Worm (Caenorhabditis elegans) whole organism, early embryonic: ENCODE data around the gene cytb-5.1.

Experiments used
- B0310.2 ChIP-seq: sonication (generic microtip); optimal IDR thresholded peaks from 2 replicates; lab custom pipeline; 2016; ENCODE audit warnings: mild to moderate bottlenecking, missing genetic modification characterization, missing compliant biosample characterization
- F13C5.2 ChIP-seq: sonication (generic microtip); optimal IDR thresholded peaks from 2 replicates; lab custom pipeline; 2017; ENCODE audit warnings: mild to moderate bottlenecking, missing genetic modification characterization, inconsistent platforms, missing compliant biosample characterization
- aly-1 ChIP-seq: sonication (generic microtip); optimal IDR thresholded peaks from 2 replicates; lab custom pipeline; 2016; ENCODE audit warnings: missing genetic modification characterization, missing compliant biosample characterization
- ama-1 ChIP-seq: fragments of 150-350 bp; optimal IDR thresholded peaks from 2 replicates; lab custom pipeline; 2014
- ceh-13 ChIP-seq: fragments of 200-800 bp; sonication (Bioruptor generic); optimal IDR thresholded peaks from 2 replicates; lab custom pipeline; 2018; ENCODE audit warnings: mild to moderate bottlenecking, missing genetic modification characterization, missing compliant biosample characterization
- ceh-36 ChIP-seq: sonication (generic microtip); optimal IDR thresholded peaks from 2 replicates; lab custom pipeline; 2016; ENCODE audit warnings: missing genetic modification characterization, inconsistent platforms, missing compliant biosample characterization
- ets-7 ChIP-seq: sonication (generic microtip); optimal IDR thresholded peaks from 2 replicates; lab custom pipeline; 2016; ENCODE audit warnings: missing genotype, missing genetic modification characterization, missing compliant biosample characterization
- flt-1 ChIP-seq: fragments of 200-800 bp; sonication (Bioruptor generic); IDR thresholded peaks from 2 replicates; pipeline ENCODE4 v1.3.6; 2022; ENCODE audit warnings: missing genetic modification characterization, missing compliant biosample characterization
- hmbx-1 ChIP-seq: sonication (generic microtip); optimal IDR thresholded peaks from 2 replicates; lab custom pipeline; 2016; ENCODE audit warnings: mild to moderate bottlenecking, missing genetic modification characterization, missing compliant biosample characterization
- hmg-4 ChIP-seq: fragments of 200-800 bp; sonication (Bioruptor generic); optimal IDR thresholded peaks from 2 replicates; lab custom pipeline; 2018; ENCODE audit warnings: mild to moderate bottlenecking, missing genetic modification characterization, missing compliant biosample characterization
- hnd-1 ChIP-seq: sonication (generic microtip); optimal IDR thresholded peaks from 2 replicates; lab custom pipeline; 2016; ENCODE audit warnings: missing genetic modification characterization, missing compliant biosample characterization
- pes-1 ChIP-seq: fragments of 200-800 bp; sonication (Bioruptor generic); IDR thresholded peaks from 2 replicates; pipeline ENCODE4 v1.3.6; 2022; ENCODE audit warnings: missing genetic modification reagents, missing genetic modification characterization, missing compliant biosample characterization
- scrt-1 ChIP-seq: fragments of 200-800 bp; sonication (Bioruptor generic); IDR thresholded peaks from 2 replicates; pipeline ENCODE4 v1.3.6; 2022; ENCODE audit warnings: missing genetic modification characterization, missing compliant biosample characterization
- sea-1 ChIP-seq: fragments of 200-800 bp; sonication (Bioruptor generic); conservative IDR thresholded peaks from 2 replicates; pipeline ENCODE4 v1.3.6; 2022; ENCODE audit warnings: missing genetic modification characterization, missing compliant biosample characterization
- tbx-11 ChIP-seq: fragments of 200-800 bp; sonication (Bioruptor generic); IDR thresholded peaks from 2 replicates; pipeline ENCODE4 v1.3.6; 2022; ENCODE audit warnings: missing genetic modification characterization, missing compliant biosample characterization
- tbx-37 ChIP-seq: fragments of 200-800 bp; sonication (Bioruptor generic); conservative IDR thresholded peaks from 2 replicates; pipeline ENCODE4 v1.3.6; 2022; ENCODE audit warnings: missing genetic modification reagents, missing genetic modification characterization, missing compliant biosample characterization
- tra-4 ChIP-seq: sonication (generic microtip); optimal IDR thresholded peaks from 2 replicates; lab custom pipeline; 2017; ENCODE audit warnings: missing genetic modification characterization, missing compliant biosample characterization

Gene cytb-5.1

ce11 chrX:14008130-14008529, 6.4 kb downstream of the cytb-5.1 start:
- TF ChIP-seq hnd-1 (tag; lab: Kevin White, UChicago) (no peak), tbx-11 (GFP tag; lab: Robert Waterston, UW) (no peak), sea-1 (GFP tag; lab: Robert Waterston, UW) (no peak), F13C5.2 (no peak), scrt-1 (GFP tag; lab: Robert Waterston, UW) (no peak), ama-1 (no peak), B0310.2 (tag; lab: Kevin White, UChicago) (no peak), pes-1 (GFP tag; lab: Robert Waterston, UW) (no peak), ceh-36 (no peak), tra-4 (tag; lab: Kevin White, UChicago) (no peak), hmg-4 (no peak), hmbx-1 (tag; lab: Kevin White, UChicago) (no peak), ets-7 (tag; lab: Kevin White, UChicago) (no peak), ceh-13 (GFP tag; lab: Kevin White, UChicago) (no peak), tbx-37 (GFP tag; lab: Robert Waterston, UW) (no peak), aly-1 (tag; lab: Kevin White, UChicago) (no peak), flt-1 (GFP tag; lab: Robert Waterston, UW) (no peak)

- TF ChIP-seq hmbx-1 (tag; lab: Kevin White, UChicago) (no peak), hnd-1 (tag; lab: Kevin White, UChicago) (no peak), ceh-36 (no peak), hmg-4 (no peak), ama-1 (no peak), scrt-1 (GFP tag; lab: Robert Waterston, UW) (no peak), tra-4 (tag; lab: Kevin White, UChicago) (no peak), pes-1 (GFP tag; lab: Robert Waterston, UW) (no peak), tbx-11 (GFP tag; lab: Robert Waterston, UW) (no peak), ceh-13 (GFP tag; lab: Kevin White, UChicago) (no peak), sea-1 (GFP tag; lab: Robert Waterston, UW) (no peak), aly-1 (tag; lab: Kevin White, UChicago) (no peak), F13C5.2 (no peak)
Observed at ce11 chrX:14012417-14012816, 10.7 kb downstream of the cytb-5.1 start, which contains the start of gene tbc-19. Gene tbc-19 (minus strand): TSS chrX:14012517.

ce11 chrX:14015366-14015765, 13.6 kb downstream of the cytb-5.1 start, which contains the start of gene C04C11.25:
Gene C04C11.25 (minus strand): TSS chrX:14015466.
- no peak for TF ChIP-seq hnd-1 (tag; lab: Kevin White, UChicago)
- TF ChIP-seq ceh-13 (GFP tag; lab: Kevin White, UChicago), result no peak
- no peak for TF ChIP-seq B0310.2 (tag; lab: Kevin White, UChicago)
- no peak for TF ChIP-seq ama-1
- no peak for TF ChIP-seq F13C5.2
- TF ChIP-seq aly-1 (tag; lab: Kevin White, UChicago), result no peak
- TF ChIP-seq hmg-4, result no peak
- no peak for TF ChIP-seq ceh-36
- TF ChIP-seq scrt-1 (GFP tag; lab: Robert Waterston, UW), result no peak
- no peak for TF ChIP-seq hmbx-1 (tag; lab: Kevin White, UChicago)
- TF ChIP-seq sea-1 (GFP tag; lab: Robert Waterston, UW), result no peak
- TF ChIP-seq flt-1 (GFP tag; lab: Robert Waterston, UW), result no peak
- TF ChIP-seq tbx-37 (GFP tag; lab: Robert Waterston, UW), result no peak
- no peak for TF ChIP-seq tbx-11 (GFP tag; lab: Robert Waterston, UW)
- no peak for TF ChIP-seq pes-1 (GFP tag; lab: Robert Waterston, UW)
- TF ChIP-seq ets-7 (tag; lab: Kevin White, UChicago), result no peak
- no peak for TF ChIP-seq tra-4 (tag; lab: Kevin White, UChicago)

ce11 chrX:14015808-14016207, 14.1 kb downstream of the cytb-5.1 start:
- TF ChIP-seq flt-1 (GFP tag; lab: Robert Waterston, UW), result peak; percentile 83
- TF ChIP-seq ceh-36, result peak; percentile 79
- TF ChIP-seq ama-1, result no peak
- peak; percentile 84 for TF ChIP-seq tbx-11 (GFP tag; lab: Robert Waterston, UW)
- TF ChIP-seq sea-1 (GFP tag; lab: Robert Waterston, UW), result peak; percentile 84
- peak; percentile 51 for TF ChIP-seq ets-7 (tag; lab: Kevin White, UChicago)
- TF ChIP-seq ceh-13 (GFP tag; lab: Kevin White, UChicago), result peak; percentile 78
- peak; percentile 49 for TF ChIP-seq hmbx-1 (tag; lab: Kevin White, UChicago)
- TF ChIP-seq scrt-1 (GFP tag; lab: Robert Waterston, UW), result peak; percentile 85
- peak; percentile 79 for TF ChIP-seq F13C5.2
- TF ChIP-seq pes-1 (GFP tag; lab: Robert Waterston, UW), result peak; percentile 86
- TF ChIP-seq hnd-1 (tag; lab: Kevin White, UChicago), result peak; percentile 73
- peak; percentile 69 for TF ChIP-seq aly-1 (tag; lab: Kevin White, UChicago)
- TF ChIP-seq tra-4 (tag; lab: Kevin White, UChicago), result peak; percentile 60
- TF ChIP-seq B0310.2 (tag; lab: Kevin White, UChicago), result peak; percentile 54
- peak; percentile 79 for TF ChIP-seq hmg-4
- TF ChIP-seq tbx-37 (GFP tag; lab: Robert Waterston, UW), result peak; percentile 66

ce11 chrX:14016698-14017097, 15.0 kb downstream of the cytb-5.1 start:
- TF ChIP-seq hmg-4 (peak; percentile 63), F13C5.2 (peak; percentile 33), B0310.2 (tag; lab: Kevin White, UChicago) (no peak)

ce11 chrX:14020290-14020689, 18.6 kb downstream of the cytb-5.1 start, which contains the start of gene C04C11.1:
Gene C04C11.1 (plus strand): TSS chrX:14020590.
- TF ChIP-seq scrt-1 (GFP tag; lab: Robert Waterston, UW) (no peak), tbx-11 (GFP tag; lab: Robert Waterston, UW) (no peak), flt-1 (GFP tag; lab: Robert Waterston, UW) (no peak), tra-4 (tag; lab: Kevin White, UChicago) (no peak), B0310.2 (tag; lab: Kevin White, UChicago) (no peak), ceh-13 (GFP tag; lab: Kevin White, UChicago) (no peak)

- TF ChIP-seq hmg-4, result peak; percentile 20
- TF ChIP-seq ceh-13 (GFP tag; lab: Kevin White, UChicago), result no peak
Observed at ce11 chrX:14024400-14024953, 22.8 kb downstream of the cytb-5.1 start.
